Fruit fly (Drosophila melanogaster): Measurements from ENCODE around the gene rtet.

rtet gene

DNA sequence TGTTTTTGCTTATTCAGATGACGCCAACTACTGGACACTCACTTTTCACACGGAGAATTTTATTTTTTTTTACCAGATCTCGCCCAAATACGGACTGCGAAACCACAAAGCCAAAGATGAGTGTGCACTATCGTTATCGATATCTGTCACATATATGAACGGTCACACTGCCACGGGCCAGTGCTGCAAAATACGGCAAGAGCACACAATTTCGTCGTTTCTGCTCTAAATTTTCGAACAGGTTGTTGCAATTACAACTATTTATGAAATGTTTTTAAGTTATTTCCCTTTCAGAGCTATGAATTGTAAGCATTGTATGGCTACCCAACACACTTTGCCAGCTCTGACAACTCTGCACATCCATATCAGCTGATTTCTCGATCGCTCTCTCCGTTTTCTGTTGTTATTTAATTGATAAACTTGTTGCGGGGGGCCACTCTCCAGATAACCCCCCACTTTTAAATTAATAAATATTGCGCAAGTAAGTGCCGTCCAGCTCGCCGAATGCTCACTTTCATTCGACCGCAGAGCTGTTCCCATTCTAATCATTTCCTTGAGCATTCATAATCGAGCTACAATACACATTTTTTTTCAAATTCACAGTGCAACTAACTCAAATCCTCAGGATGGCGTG lies 19.2 kb downstream of the rtet start, which contains the start of the genes slmb and CG5793 (continued):
- TF ChIP-seq cato (GFP tag; optimal IDR thresholded peaks at IDR 0.05; ENCODE audit: borderline replicate concordance) (no peak), CG32532 (GFP tag; IDR thresholded peaks at IDR 0.05) (0 out of 2 replicates have a peak, but pooled peaks have one; percentile 47), bab2 (GFP tag; optimal IDR thresholded peaks at IDR 0.05) (peak; percentile 43), dpn (GFP tag; optimal IDR thresholded peaks at IDR 0.05) (peak; percentile 59 to 67), CG2712 (tag; optimal IDR thresholded peaks at IDR 0.05) (peak; percentile 28), mam (GFP tag; optimal IDR thresholded peaks at IDR 0.05) (peak; percentile 74), CG7271 (tag; optimal IDR thresholded peaks at IDR 0.05) (no peak), CG6791 (GFP tag; IDR thresholded peaks at IDR 0.05; ENCODE audit: partially characterized antibody) (peak; percentile 65), ind (GFP tag; optimal IDR thresholded peaks at IDR 0.05) (peak; percentile 48), seq (GFP tag; IDR thresholded peaks at IDR 0.05) (no peak), Side (GFP tag; optimal IDR thresholded peaks at IDR 0.05) (peak; percentile 56), Chrac-16 (GFP tag; optimal IDR thresholded peaks at IDR 0.05) (peak; percentile 42), CG8089 (GFP tag; optimal IDR thresholded peaks at IDR 0.05) (peak; percentile 20), prd (optimal IDR thresholded peaks at IDR 0.05) (no peak), prd (GFP tag; IDR thresholded peaks at IDR 0.05) (peak; percentile 52; the same call in 1 of the 3 replicates), Oli (tag; optimal IDR thresholded peaks at IDR 0.05) (peak; percentile 13), CG33557 (GFP tag; optimal IDR thresholded peaks at IDR 0.05) (no peak), knrl (GFP tag; IDR thresholded peaks at IDR 0.05; ENCODE audit: partially characterized antibody) (peak; percentile 65), fd96Cb (tag; optimal IDR thresholded peaks at IDR 0.05) (peak; percentile 15), crp (GFP tag; optimal IDR thresholded peaks at IDR 0.05) (peak; percentile 44 to 92), NC2β (GFP tag; optimal IDR thresholded peaks at IDR 0.05) (peak; percentile 29), CG12659 (GFP tag; optimal IDR thresholded peaks at IDR 0.05) (peak; percentile 81), tx (GFP tag; optimal IDR thresholded peaks at IDR 0.05) (peak; percentile 1), CG9876 (GFP tag; optimal IDR thresholded peaks at IDR 0.05) (peak; percentile 35), CG14965 (GFP tag; optimal IDR thresholded peaks at IDR 0.05; ENCODE audit: borderline replicate concordance) (no peak), Dbx (GFP tag; IDR thresholded peaks at IDR 0.05) (peak; percentile 57; the same call in 2 of the 3 replicates), klu (GFP tag; IDR thresholded peaks at IDR 0.05) (no peak), amos (GFP tag; IDR thresholded peaks at IDR 0.05; ENCODE audit: partially characterized antibody) (peak; percentile 67; the same call in 1 of the 2 replicates), salm (tag; optimal IDR thresholded peaks at IDR 0.05) (peak; percentile 42), hkb (optimal IDR thresholded peaks at IDR 0.05) (no peak), hkb (GFP tag; IDR thresholded peaks at IDR 0.05) (peak; percentile 37; the same call in 1 of the 2 replicates), CG10543 (GFP tag; optimal IDR thresholded peaks at IDR 0.05) (peak; percentile 53), trh (GFP tag; optimal IDR thresholded peaks at IDR 0.05) (peak; percentile 33), kni (GFP tag; optimal IDR thresholded peaks at IDR 0.05) (peak; percentile 45), caup (GFP tag; optimal IDR thresholded peaks at IDR 0.05; ENCODE audit: severe bottlenecking) (peak; percentile 42), Med (GFP tag) (peak; percentile 94), CG10431 (GFP tag; optimal IDR thresholded peaks at IDR 0.05) (peak; percentile 73), gcm (GFP tag; optimal IDR thresholded peaks at IDR 0.05) (no peak), CG4820 (GFP tag; optimal IDR thresholded peaks at IDR 0.05) (peak; percentile 32), lmd (GFP tag; IDR thresholded peaks at IDR 0.05) (peak; percentile 8; the same call in 1 of the 2 replicates), crc (GFP tag; optimal IDR thresholded peaks at IDR 0.05) (peak; percentile 23), dm (GFP tag; optimal IDR thresholded peaks at IDR 0.05) (peak; percentile 65), repo (GFP tag; optimal IDR thresholded peaks at IDR 0.05) (no peak), Jarid2 (GFP tag; optimal IDR thresholded peaks at IDR 0.05) (no peak), CG34376 (GFP tag; optimal IDR thresholded peaks at IDR 0.05) (peak; percentile 91), HmgD (GFP tag; optimal IDR thresholded peaks at IDR 0.05) (peak; percentile 56), Nf-YC (tag; optimal IDR thresholded peaks at IDR 0.05) (peak; percentile 30), zen (tag; optimal IDR thresholded peaks at IDR 0.05) (peak; percentile 30)
